Fruit fly (Drosophila melanogaster) whole organism, embryonic: ENCODE data around the gene CG18269.

ENCODE experiments used
- CG10267 ChIP-seq: fragments of 200-800 bp; sonication (Bioruptor generic); optimal IDR thresholded peaks from 2 replicates; lab custom pipeline; 2018; ENCODE audit warnings: missing biosample characterization, mild to moderate bottlenecking, missing genetic modification characterization, moderate library complexity
- CG10431 ChIP-seq: fragments of 200-800 bp; sonication (Bioruptor generic); optimal IDR thresholded peaks from 3 replicates; lab custom pipeline; 2018; ENCODE audit warnings: missing biosample characterization, mild to moderate bottlenecking, missing genetic modification characterization
- CG10462 ChIP-seq: fragments of 200-800 bp; sonication (Bioruptor generic); optimal IDR thresholded peaks from 2 replicates; lab custom pipeline; 2016; ENCODE audit warnings: missing biosample characterization, missing genetic modification characterization
- CG10543 ChIP-seq: fragments of 200-800 bp; sonication (Bioruptor generic); optimal IDR thresholded peaks from 3 replicates; lab custom pipeline; 2017; ENCODE audit warnings: missing biosample characterization, mild to moderate bottlenecking, missing genetic modification characterization, moderate library complexity
- CG14860 ChIP-seq: fragments of 200-800 bp; sonication (Bioruptor generic); IDR thresholded peaks from 3 replicates; pipeline ENCODE4 v1.3.6; 2022; ENCODE audit warnings: missing biosample characterization, missing genetic modification characterization; ENCODE audit not compliant: partially characterized antibody
- CG15479 ChIP-seq: fragments of 200-800 bp; sonication (Bioruptor generic); optimal IDR thresholded peaks from 3 replicates; lab custom pipeline; 2019; ENCODE audit warnings: missing biosample characterization, mild to moderate bottlenecking, missing genetic modification characterization, moderate library complexity
- CG15601 ChIP-seq: fragments of 200-800 bp; sonication (Bioruptor generic); optimal IDR thresholded peaks from 3 replicates; lab custom pipeline; 2019; ENCODE audit warnings: missing biosample characterization, mild to moderate bottlenecking, missing genetic modification characterization, moderate library complexity
- CG1647 ChIP-seq: fragments of 200-800 bp; sonication (Bioruptor generic); optimal IDR thresholded peaks from 3 replicates; lab custom pipeline; 2016; ENCODE audit warnings: missing biosample characterization, missing genetic modification characterization
- CG17612 ChIP-seq: fragments of 200-800 bp; sonication (Bioruptor generic); IDR thresholded peaks from 2 replicates; pipeline ENCODE4 v1.3.6; 2022; ENCODE audit warnings: missing biosample characterization, missing genetic modification characterization
- CG2120 ChIP-seq: fragments of 200-800 bp; sonication (Bioruptor generic); optimal IDR thresholded peaks from 3 replicates; lab custom pipeline; 2016; ENCODE audit warnings: missing biosample characterization, missing genetic modification characterization
- CG32767 ChIP-seq: fragments of 200-800 bp; sonication (Bioruptor generic); IDR thresholded peaks from 2 replicates; pipeline ENCODE4 v1.3.6; 2022; ENCODE audit warnings: missing biosample characterization, missing genetic modification characterization
- CG33557 ChIP-seq: fragments of 200-800 bp; sonication (Bioruptor generic); optimal IDR thresholded peaks from 2 replicates; lab custom pipeline; 2019; ENCODE audit warnings: missing biosample characterization, mild to moderate bottlenecking, missing genetic modification characterization, moderate library complexity
- CG4360 ChIP-seq: fragments of 200-800 bp; sonication (Bioruptor generic); IDR thresholded peaks from 2 replicates; pipeline ENCODE4 v1.3.6; 2022; ENCODE audit warnings: missing biosample characterization, missing genetic modification characterization
- CG4617 ChIP-seq: fragments of 200-800 bp; sonication (Bioruptor generic); optimal IDR thresholded peaks from 3 replicates; lab custom pipeline; 2016; ENCODE audit warnings: missing biosample characterization, missing genetic modification characterization, borderline replicate concordance
- CG6683 ChIP-seq: fragments of 200-800 bp; sonication (Bioruptor generic); optimal IDR thresholded peaks from 2 replicates; lab custom pipeline; 2017; ENCODE audit warnings: missing biosample characterization, mild to moderate bottlenecking, missing genetic modification characterization, missing genetic modification reagents
- CG7839 ChIP-seq: fragments of 200-800 bp; sonication (Bioruptor generic); optimal IDR thresholded peaks from 3 replicates; lab custom pipeline; 2018; ENCODE audit warnings: missing biosample characterization, mild to moderate bottlenecking, missing genetic modification characterization, moderate library complexity
- CkIIα-i1 ChIP-seq: fragments of 200-800 bp; sonication (Bioruptor generic); IDR thresholded peaks from 2 replicates; pipeline ENCODE4 v1.3.6; 2022; ENCODE audit warnings: missing biosample characterization, missing genetic modification characterization
- CoRest ChIP-seq: fragments of 200-800 bp; sonication (Bioruptor generic); optimal IDR thresholded peaks from 3 replicates; lab custom pipeline; 2018; ENCODE audit warnings: missing biosample characterization, mild to moderate bottlenecking, missing genetic modification characterization, moderate library complexity
- D19A ChIP-seq: fragments of 200-800 bp; optimal IDR thresholded peaks from 3 replicates; lab custom pipeline; 2019; ENCODE audit warnings: missing biosample characterization, mild to moderate bottlenecking, missing genetic modification characterization, moderate library complexity
- Dfd ChIP-seq, 2 experiments: fragments of >200 bp; optimal IDR thresholded peaks; 2 replicates each; lab custom pipeline; 2017; ENCODE audit warnings: missing biosample characterization in 2 of 2, missing genetic modification characterization in 2 of 2
- ERR ChIP-seq: fragments of 200-800 bp; sonication (Bioruptor generic); optimal IDR thresholded peaks from 2 replicates; lab custom pipeline; 2016; ENCODE audit warnings: missing biosample characterization, missing genetic modification characterization
- Hey ChIP-seq: fragments of 200-800 bp; sonication (Bioruptor generic); optimal IDR thresholded peaks from 3 replicates; lab custom pipeline; 2018; ENCODE audit warnings: missing biosample characterization, mild to moderate bottlenecking, missing genetic modification characterization
- Hr3 ChIP-seq: fragments of 200-800 bp; sonication (Bioruptor generic); optimal IDR thresholded peaks from 3 replicates; lab custom pipeline; 2016; ENCODE audit warnings: missing biosample characterization, missing genetic modification characterization
- Lpt ChIP-seq: fragments of >200 bp; optimal IDR thresholded peaks from 2 replicates; lab custom pipeline; 2018; ENCODE audit warnings: missing biosample characterization, missing genetic modification characterization
- MTF-1 ChIP-seq: fragments of 200-800 bp; sonication (Bioruptor generic); optimal IDR thresholded peaks from 2 replicates; lab custom pipeline; 2018; ENCODE audit warnings: missing biosample characterization, mild to moderate bottlenecking, missing genetic modification characterization, borderline replicate concordance
- Med ChIP-seq: fragments of 200-800 bp; sonication (Bioruptor generic); peaks from one replicate; lab custom pipeline; 2016; ENCODE audit warnings: missing biosample characterization, missing genetic modification characterization, mild to moderate bottlenecking, inconsistent platforms, moderate library complexity
- Myb ChIP-seq: fragments of 200-800 bp; sonication (Bioruptor generic); optimal IDR thresholded peaks from 2 replicates; lab custom pipeline; 2016; ENCODE audit warnings: missing biosample characterization, missing genetic modification characterization
- Sox102F ChIP-seq: fragments of 200-800 bp; sonication (Bioruptor generic); optimal IDR thresholded peaks from 2 replicates; lab custom pipeline; 2018; ENCODE audit warnings: missing biosample characterization, mild to moderate bottlenecking, missing genetic modification characterization, moderate library complexity
- YL-1 ChIP-seq: fragments of 200-800 bp; sonication (Bioruptor generic); optimal IDR thresholded peaks from 3 replicates; lab custom pipeline; 2017; ENCODE audit warnings: missing biosample characterization, mild to moderate bottlenecking, missing genetic modification characterization
- abd-A ChIP-seq: fragments of 200-800 bp; sonication (Bioruptor generic); optimal IDR thresholded peaks from 3 replicates; lab custom pipeline; 2019; ENCODE audit warnings: missing biosample characterization, mild to moderate bottlenecking, missing genetic modification characterization, moderate library complexity
- ara ChIP-seq: fragments of 200-800 bp; sonication (Bioruptor generic); IDR thresholded peaks from 2 replicates; pipeline ENCODE4 v1.3.6; 2022; ENCODE audit warnings: missing biosample characterization, missing genetic modification characterization
- crc ChIP-seq: fragments of 200-800 bp; sonication (Bioruptor generic); optimal IDR thresholded peaks from 2 replicates; lab custom pipeline; 2016; ENCODE audit warnings: missing biosample characterization, missing genetic modification characterization
- crp ChIP-seq, 2 experiments: fragments of 200-800 bp; sonication (Bioruptor generic); optimal IDR thresholded peaks; 2 replicates in 1 of 2; 3 replicates in 1 of 2; lab custom pipeline; 2017; ENCODE audit warnings: missing biosample characterization in 2 of 2, missing genetic modification characterization in 2 of 2, mild to moderate bottlenecking in 1 of 2, moderate library complexity in 1 of 2
- dmrt11E ChIP-seq: fragments of 200-800 bp; sonication (Bioruptor generic); optimal IDR thresholded peaks from 3 replicates; lab custom pipeline; 2018; ENCODE audit warnings: missing biosample characterization, mild to moderate bottlenecking, missing genetic modification characterization, moderate library complexity
- her ChIP-seq: fragments of 200-800 bp; sonication (Bioruptor generic); optimal IDR thresholded peaks from 2 replicates; lab custom pipeline; 2016; ENCODE audit warnings: missing biosample characterization, missing genetic modification characterization
- ind ChIP-seq: fragments of 200-800 bp; sonication (Bioruptor generic); optimal IDR thresholded peaks from 3 replicates; lab custom pipeline; 2016; ENCODE audit warnings: missing biosample characterization, missing genetic modification characterization
- jing ChIP-seq: fragments of 200-800 bp; sonication (Bioruptor generic); optimal IDR thresholded peaks from 2 replicates; lab custom pipeline; 2018; ENCODE audit warnings: missing biosample characterization, mild to moderate bottlenecking, missing genetic modification characterization
- kni ChIP-seq: fragments of 200-800 bp; sonication (Bioruptor generic); optimal IDR thresholded peaks from 3 replicates; lab custom pipeline; 2017; ENCODE audit warnings: mild to moderate bottlenecking, missing biosample characterization, missing genetic modification reagents, missing genetic modification characterization
- mld ChIP-seq: fragments of 200-800 bp; sonication (Bioruptor generic); IDR thresholded peaks from 3 replicates; pipeline ENCODE4 v1.3.6; 2022; ENCODE audit warnings: missing biosample characterization, missing genetic modification characterization; ENCODE audit not compliant: partially characterized antibody
- phol ChIP-seq: fragments of 200-800 bp; sonication (Bioruptor generic); optimal IDR thresholded peaks from 3 replicates; lab custom pipeline; 2018; ENCODE audit warnings: missing biosample characterization, mild to moderate bottlenecking, missing genetic modification characterization, moderate library complexity
- pnt ChIP-seq: fragments of 200-800 bp; sonication (Bioruptor generic); optimal IDR thresholded peaks from 3 replicates; lab custom pipeline; 2016; ENCODE audit warnings: missing biosample characterization, missing genetic modification characterization
- schlank ChIP-seq: fragments of 200-800 bp; sonication (Bioruptor generic); optimal IDR thresholded peaks from 2 replicates; lab custom pipeline; 2018; ENCODE audit warnings: missing biosample characterization, mild to moderate bottlenecking, missing genetic modification characterization
- sd ChIP-seq: fragments of 200-800 bp; sonication (Bioruptor generic); optimal IDR thresholded peaks from 3 replicates; lab custom pipeline; 2018; ENCODE audit warnings: missing biosample characterization, mild to moderate bottlenecking, missing genetic modification characterization, moderate library complexity
- sens-2 ChIP-seq: fragments of 200-800 bp; sonication (Bioruptor generic); IDR thresholded peaks from 2 replicates; pipeline ENCODE4 v1.3.6; 2022; ENCODE audit warnings: missing biosample characterization, missing genetic modification characterization
- tll ChIP-seq, 2 experiments: fragments of 200-800 bp in 1 of 2; fragments of >200 bp in 1 of 2; sonication (Bioruptor generic) in 1 of 2; optimal IDR thresholded peaks; 2 replicates each; lab custom pipeline; 2017 to 2019; ENCODE audit warnings: missing biosample characterization in 2 of 2, missing genetic modification characterization in 2 of 2, mild to moderate bottlenecking in 1 of 2, moderate library complexity in 1 of 2
- toy ChIP-seq: fragments of 200-800 bp; sonication (Bioruptor generic); IDR thresholded peaks from 2 replicates; pipeline ENCODE4 v1.3.6; 2022; ENCODE audit warnings: missing biosample characterization, missing genetic modification characterization
- trem ChIP-seq: fragments of 200-800 bp; optimal IDR thresholded peaks from 3 replicates; lab custom pipeline; 2019; ENCODE audit warnings: missing biosample characterization, mild to moderate bottlenecking, missing genetic modification characterization, moderate library complexity
- twi ChIP-seq: fragments of 200-800 bp; optimal IDR thresholded peaks from 2 replicates; lab custom pipeline; 2019; ENCODE audit warnings: missing biosample characterization, mild to moderate bottlenecking, missing genetic modification characterization, moderate library complexity
- wdn ChIP-seq: fragments of 200-800 bp; sonication (Bioruptor generic); IDR thresholded peaks from 2 replicates; pipeline ENCODE4 v1.3.6; 2022; ENCODE audit warnings: missing biosample characterization, missing genetic modification characterization
- wor ChIP-seq: fragments of 200-800 bp; sonication (Bioruptor generic); IDR thresholded peaks from 2 replicates; pipeline ENCODE4 v1.3.6; 2022; ENCODE audit warnings: missing biosample characterization, missing genetic modification characterization

The CG18269 gene

dm6 chr2L:5558809-5559392, 7.3 kb downstream of the CG18269 start, which contains the start of gene GluRIIB (continued):
- TF ChIP-seq jing (GFP tag; lab: Kevin White, UChicago): no peak
- no peak for TF ChIP-seq CG15479 (GFP tag; lab: Kevin White, UChicago)
- TF ChIP-seq ERR (GFP tag; lab: Kevin White, UChicago): no peak
- no peak for TF ChIP-seq crc (GFP tag; lab: Kevin White, UChicago)
- TF ChIP-seq CkIIα-i1 (GFP tag; lab: Robert Waterston, UW): no peak
- peak; percentile 23 for TF ChIP-seq twi
- no peak for TF ChIP-seq wor (GFP tag; lab: Robert Waterston, UW)
- no peak for TF ChIP-seq CG17612
- TF ChIP-seq CG10462 (GFP tag; lab: Kevin White, UChicago): no peak
- TF ChIP-seq CG33557: no peak
- peak; percentile 43 for TF ChIP-seq Sox102F (GFP tag; lab: Kevin White, UChicago)
- TF ChIP-seq mld (GFP tag; lab: Robert Waterston, UW): no peak
- no peak for TF ChIP-seq CG2120 (GFP tag; lab: Kevin White, UChicago)
- no peak for TF ChIP-seq CG32767
- no peak for TF ChIP-seq MTF-1 (GFP tag; lab: Kevin White, UChicago)
- TF ChIP-seq ind (GFP tag; lab: Kevin White, UChicago): no peak
- no peak for TF ChIP-seq sens-2
- no peak for TF ChIP-seq Hey (tag; lab: Kevin White, UChicago)
- TF ChIP-seq CG10543 (GFP tag; lab: Kevin White, UChicago): peak; percentile 34
- TF ChIP-seq YL-1 (GFP tag; lab: Kevin White, UChicago): no peak
- TF ChIP-seq CG1647 (GFP tag; lab: Kevin White, UChicago): no peak
- no peak for TF ChIP-seq ara (GFP tag; lab: Robert Waterston, UW)
- TF ChIP-seq Med (GFP tag; lab: Kevin White, UChicago): peak; percentile 43
- TF ChIP-seq dmrt11E (tag; lab: Kevin White, UChicago): no peak
- TF ChIP-seq CG14860 (GFP tag; lab: Robert Waterston, UW): no peak
- no peak for TF ChIP-seq Myb (GFP tag; lab: Kevin White, UChicago)
- TF ChIP-seq her (GFP tag; lab: Kevin White, UChicago): no peak
- TF ChIP-seq schlank (tag; lab: Kevin White, UChicago): no peak
- no peak for TF ChIP-seq CG4617
- no peak for TF ChIP-seq CG10267 (tag; lab: Kevin White, UChicago)
- TF ChIP-seq Lpt (GFP tag; lab: Kevin White, UChicago): no peak
- TF ChIP-seq CG10431 (GFP tag; lab: Kevin White, UChicago): no peak
- no peak for TF ChIP-seq kni (GFP tag; lab: Kevin White, UChicago)
- no peak for TF ChIP-seq Dfd (GFP tag; optimal IDR thresholded peaks at IDR 0.05; lab: Kevin White, UChicago)
- TF ChIP-seq crp (GFP tag; optimal IDR thresholded peaks at IDR 0.05; lab: Kevin White, UChicago): no peak
- peak; percentile 94 for TF ChIP-seq D19A
- TF ChIP-seq phol: peak; percentile 45
- peak; percentile 16 for TF ChIP-seq sd (tag; lab: Kevin White, UChicago)
- no peak for TF ChIP-seq tll (GFP tag; optimal IDR thresholded peaks at IDR 0.05; lab: Kevin White, UChicago)
- TF ChIP-seq toy (GFP tag; lab: Robert Waterston, UW): no peak
- TF ChIP-seq trem (tag; lab: Kevin White, UChicago): no peak
- TF ChIP-seq CG4360 (GFP tag; lab: Robert Waterston, UW): no peak
- TF ChIP-seq Hr3 (GFP tag; lab: Kevin White, UChicago): no peak
- TF ChIP-seq wdn (GFP tag; lab: Robert Waterston, UW): no peak
- peak; percentile 36 for TF ChIP-seq CoRest
- TF ChIP-seq abd-A (tag; lab: Kevin White, UChicago): no peak
- TF ChIP-seq CG7839 (tag; lab: Kevin White, UChicago): peak; percentile 26
- no peak for TF ChIP-seq CG6683 (GFP tag; lab: Kevin White, UChicago)
- TF ChIP-seq pnt (GFP tag; lab: Kevin White, UChicago): no peak
- TF ChIP-seq CG15601 (tag; lab: Kevin White, UChicago): no peak
